Fruit fly (Drosophila melanogaster): ENCODE measurements around the gene LManII.

LManII gene

dm6 chr2L:10435606-10436160 lies 21.8 kb upstream of the LManII start, which contains the start of the genes TBC1D16 and holn1 (continued):
- TF ChIP-seq Med (GFP tag) (no peak), ssp (GFP tag; IDR thresholded peaks at IDR 0.05) (no peak), GATAe (GFP tag; conservative IDR thresholded peaks at IDR 0.05) (no peak), zen2 (GFP tag; IDR thresholded peaks at IDR 0.05; ENCODE audit: partially characterized antibody) (peak; percentile 5; the same call in 1 of the 3 replicates), CG12942 (GFP tag; optimal IDR thresholded peaks at IDR 0.05) (no peak), Hr3 (GFP tag; optimal IDR thresholded peaks at IDR 0.05) (no peak), CG13287 (GFP tag; IDR thresholded peaks at IDR 0.05; ENCODE audit: partially characterized antibody) (peak; percentile 78), CG9817 (tag; optimal IDR thresholded peaks at IDR 0.05) (no peak), dmrt99B (tag; optimal IDR thresholded peaks at IDR 0.05) (no peak), CG1792 (GFP tag; optimal IDR thresholded peaks at IDR 0.05) (no peak), Gug (GFP tag; IDR thresholded peaks at IDR 0.05) (no peak), Mrtf (GFP tag; IDR thresholded peaks at IDR 0.05) (no peak), gem (tag; optimal IDR thresholded peaks at IDR 0.05) (no peak), Oli (tag; optimal IDR thresholded peaks at IDR 0.05) (no peak), BEAF-32 (GFP tag; optimal IDR thresholded peaks at IDR 0.05) (peak; percentile 60), CG12155 (GFP tag; optimal IDR thresholded peaks at IDR 0.05) (no peak), CG17328 (GFP tag; IDR thresholded peaks at IDR 0.05) (no peak), CG2116 (GFP tag; optimal IDR thresholded peaks at IDR 0.05) (peak; percentile 21), CoRest (tag; optimal IDR thresholded peaks at IDR 0.05) (no peak), CG30403 (GFP tag; optimal IDR thresholded peaks at IDR 0.05) (no peak), dmrt11E (tag; optimal IDR thresholded peaks at IDR 0.05) (no peak), CG13296 (GFP tag; optimal IDR thresholded peaks at IDR 0.05) (peak; percentile 41), grn (GFP tag; optimal IDR thresholded peaks at IDR 0.05) (no peak), HmgD (GFP tag; optimal IDR thresholded peaks at IDR 0.05) (no peak), Spps (tag; optimal IDR thresholded peaks at IDR 0.05) (no peak), Dfd (GFP tag; optimal IDR thresholded peaks at IDR 0.05) (no peak), tll (GFP tag; optimal IDR thresholded peaks at IDR 0.05) (no peak), ewg (GFP tag; optimal IDR thresholded peaks at IDR 0.05) (peak; percentile 85), CG7372 (GFP tag; IDR thresholded peaks at IDR 0.05) (no peak), D (optimal IDR thresholded peaks at IDR 0.05) (no peak), D (GFP tag; optimal IDR thresholded peaks at IDR 0.05) (no peak), CG6175 (GFP tag; IDR thresholded peaks at IDR 0.05) (no peak), stwl (tag; optimal IDR thresholded peaks at IDR 0.05) (peak; percentile 44), vvl (GFP tag; IDR thresholded peaks at IDR 0.05) (no peak), Nf-YC (tag; optimal IDR thresholded peaks at IDR 0.05) (peak; percentile 13), cad (GFP tag; optimal IDR thresholded peaks at IDR 0.05) (no peak), CG17359 (tag; optimal IDR thresholded peaks at IDR 0.05) (no peak), ham (GFP tag; IDR thresholded peaks at IDR 0.05) (no peak), CG31365 (tag; optimal IDR thresholded peaks at IDR 0.05) (no peak), CG14965 (GFP tag; optimal IDR thresholded peaks at IDR 0.05; ENCODE audit: borderline replicate concordance) (no peak), oc (tag; optimal IDR thresholded peaks at IDR 0.05) (no peak), CG2889 (GFP tag; IDR thresholded peaks at IDR 0.05) (no peak), CG17186 (GFP tag; optimal IDR thresholded peaks at IDR 0.05) (no peak), CG11723 (GFP tag; optimal IDR thresholded peaks at IDR 0.05) (no peak), sens-2 (GFP tag; IDR thresholded peaks at IDR 0.05) (no peak), HLH4C (GFP tag; IDR thresholded peaks at IDR 0.05; ENCODE audit: partially characterized antibody) (peak; percentile 52; the same call in 2 of the 3 replicates), pzg (GFP tag; optimal IDR thresholded peaks at IDR 0.05) (peak; percentile 13), disco-r (GFP tag; optimal IDR thresholded peaks at IDR 0.05) (no peak), CG16813 (GFP tag; IDR thresholded peaks at IDR 0.05; ENCODE audit: partially characterized antibody) (0 out of 3 replicates have a peak, but pooled peaks have one; percentile 13), Camta (GFP tag; optimal IDR thresholded peaks at IDR 0.05) (no peak)

Data from whole organism, embryonic.